Worm (Caenorhabditis elegans) whole organism, L1 larva: Measurements from ENCODE around the gene C01B10.3.
A peak's percentile ranks its signal among the peaks of the same experiment; 100 is the strongest.

ENCODE experiments used
- aha-1 ChIP-seq: fragments of 150-350 bp; optimal IDR thresholded peaks from 2 replicates; lab custom pipeline; 2014; ENCODE audit warnings: missing biosample characterization, missing genetic modification characterization
- ceh-82 ChIP-seq, 3 experiments: fragments of 150-350 bp in 1 of 3; sonication (generic microtip) in 2 of 3; optimal IDR thresholded peaks; 2 replicates each; lab custom pipeline; 2014 to 2017; ENCODE audit warnings: missing biosample characterization in 3 of 3, missing genetic modification characterization in 3 of 3
- ets-5 ChIP-seq: fragments of 200-800 bp; sonication (Bioruptor generic); IDR thresholded peaks from 2 replicates; pipeline ENCODE4 v1.3.6; 2022; ENCODE audit warnings: missing genetic modification characterization, missing compliant biosample characterization
- isw-1 ChIP-seq: fragments of 200-800 bp; sonication (Bioruptor generic); IDR thresholded peaks from 2 replicates; pipeline ENCODE4 v1.3.6; 2022; ENCODE audit warnings: missing genetic modification characterization, missing compliant biosample characterization
- lin-13 ChIP-seq: fragments of 150-350 bp; optimal IDR thresholded peaks from 2 replicates; lab custom pipeline; 2014; ENCODE audit warnings: missing biosample characterization, missing genetic modification reagents, missing genetic modification characterization
- lsy-2 ChIP-seq, 2 experiments: fragments of 150-350 bp; optimal IDR thresholded peaks; 2 replicates each; lab custom pipeline; 2014; ENCODE audit warnings: missing biosample characterization in 2 of 2, missing genetic modification characterization in 2 of 2
- nhr-12 ChIP-seq: sonication (generic microtip); optimal IDR thresholded peaks from 2 replicates; lab custom pipeline; 2017; ENCODE audit warnings: missing biosample characterization, missing genetic modification characterization
- nhr-90 ChIP-seq: sonication (generic microtip); optimal IDR thresholded peaks from 2 replicates; lab custom pipeline; 2016; ENCODE audit warnings: mild to moderate bottlenecking, missing genetic modification characterization, missing compliant biosample characterization; ENCODE audit not compliant: poor library complexity
- pqm-1 ChIP-seq: sonication (generic microtip); optimal IDR thresholded peaks from 3 replicates; lab custom pipeline; 2017; ENCODE audit warnings: missing biosample characterization, missing genetic modification characterization
- skn-1 ChIP-seq: fragments of 150-350 bp; optimal IDR thresholded peaks from 2 replicates; lab custom pipeline; 2014; ENCODE audit warnings: missing biosample characterization, missing genetic modification characterization
- tbx-2 ChIP-seq: sonication (generic microtip); optimal IDR thresholded peaks from 2 replicates; lab custom pipeline; 2016; ENCODE audit warnings: missing genetic modification characterization, missing compliant biosample characterization

DNA sequence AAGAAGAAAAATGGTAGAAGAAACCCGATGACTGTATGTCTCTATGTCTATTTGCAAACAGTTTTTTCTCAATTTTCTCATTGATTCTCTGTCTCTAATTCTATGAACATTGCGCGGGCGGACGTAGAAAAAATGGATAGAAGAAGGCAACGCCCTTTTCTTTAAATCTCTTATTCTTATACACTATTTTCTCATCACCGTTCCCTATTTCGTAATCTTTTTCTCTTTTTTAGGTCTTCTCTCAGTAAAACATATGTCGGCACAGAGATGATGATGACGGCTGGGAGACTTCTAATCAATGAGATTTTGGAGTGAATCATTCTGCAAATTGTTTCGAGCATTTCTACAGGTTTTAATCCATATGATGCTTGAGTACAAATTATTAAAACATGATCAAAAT is 990 bp upstream of the C01B10.3 start:
- TF ChIP-seq isw-1 (GFP tag; lab: Robert Waterston, UW) (no peak), lsy-2 (tag; optimal IDR thresholded peaks at IDR 0.05; lab: Kevin White, UChicago) (peak in 1 of 2 experiments; percentile 43), ets-5 (GFP tag; lab: Robert Waterston, UW) (no peak), ceh-82 (tag; optimal IDR thresholded peaks at IDR 0.05; lab: Kevin White, UChicago) (no peak), nhr-90 (tag; lab: Kevin White, UChicago) (peak; percentile 35), pqm-1 (no peak), tbx-2 (tag; lab: Kevin White, UChicago) (peak; percentile 15), aha-1 (no peak), nhr-12 (tag; lab: Kevin White, UChicago) (no peak), skn-1 (tag; lab: Kevin White, UChicago) (peak; percentile 77), lin-13 (no peak)
